Fruit fly (Drosophila melanogaster): ENCODE data around the gene inaF-D.

The inaF-D gene

dm6 chrX:11720138-11720537 is 8.8 kb downstream of the inaF-D start, which contains the start of gene Tango10 (continued):
- TF ChIP-seq CG8290 (GFP tag; optimal IDR thresholded peaks at IDR 0.05), result no peak
- peak in 1 of 2 experiments; percentile 60 for TF ChIP-seq CG8290 (tag; optimal IDR thresholded peaks at IDR 0.05)
- peak; percentile 45; the same call in 2 of the 3 replicates for TF ChIP-seq CG17361 (GFP tag; IDR thresholded peaks at IDR 0.05)
- TF ChIP-seq CG7372 (GFP tag; IDR thresholded peaks at IDR 0.05), result peak; percentile 41; the same call in 1 of the 2 replicates
- TF ChIP-seq CG13287 (GFP tag; IDR thresholded peaks at IDR 0.05; ENCODE audit: partially characterized antibody), result peak; percentile 88
- no peak for TF ChIP-seq tup (GFP tag; optimal IDR thresholded peaks at IDR 0.05)
- TF ChIP-seq CG16863 (GFP tag; optimal IDR thresholded peaks at IDR 0.05), result no peak
- TF ChIP-seq HLH4C (GFP tag; IDR thresholded peaks at IDR 0.05; ENCODE audit: partially characterized antibody), result peak; percentile 83
- peak; percentile 5 for TF ChIP-seq cg (GFP tag; optimal IDR thresholded peaks at IDR 0.05)
- peak; percentile 51 for TF ChIP-seq nerfin-1 (tag; optimal IDR thresholded peaks at IDR 0.05)
- TF ChIP-seq CG11093 (GFP tag; IDR thresholded peaks at IDR 0.05), result no peak
- TF ChIP-seq CG32532 (GFP tag; IDR thresholded peaks at IDR 0.05), result peak; percentile 54
- no peak for TF ChIP-seq CG7987 (GFP tag; optimal IDR thresholded peaks at IDR 0.05)
- no peak for TF ChIP-seq CG2678 (tag; optimal IDR thresholded peaks at IDR 0.05)
- no peak for TF ChIP-seq ttk (GFP tag; IDR thresholded peaks at IDR 0.05)
- peak; percentile 85 for TF ChIP-seq BEAF-32 (GFP tag; optimal IDR thresholded peaks at IDR 0.05)
- TF ChIP-seq Hand (GFP tag; optimal IDR thresholded peaks at IDR 0.05), result no peak
- TF ChIP-seq tap (tag; optimal IDR thresholded peaks at IDR 0.05), result no peak
- no peak for TF ChIP-seq CG13123 (GFP tag; optimal IDR thresholded peaks at IDR 0.05)
- TF ChIP-seq CG11398 (GFP tag; optimal IDR thresholded peaks at IDR 0.05), result no peak
- TF ChIP-seq Ptx1 (GFP tag; IDR thresholded peaks at IDR 0.05), result peak; percentile 62
- TF ChIP-seq CG10565 (GFP tag; optimal IDR thresholded peaks at IDR 0.05), result no peak
- peak; percentile 62 for TF ChIP-seq Blimp-1 (GFP tag; optimal IDR thresholded peaks at IDR 0.05)
- peak; percentile 23 for TF ChIP-seq onecut (GFP tag; IDR thresholded peaks at IDR 0.05)
- TF ChIP-seq pb (GFP tag; optimal IDR thresholded peaks at IDR 0.05), result no peak
- peak; percentile 12 for TF ChIP-seq D19A (tag; optimal IDR thresholded peaks at IDR 0.05)
- TF ChIP-seq grau (tag; optimal IDR thresholded peaks at IDR 0.05), result peak; percentile 57
- no peak for TF ChIP-seq Ravus (GFP tag; IDR thresholded peaks at IDR 0.05)
- TF ChIP-seq Dfd (GFP tag; optimal IDR thresholded peaks at IDR 0.05), result no peak
- TF ChIP-seq CG8388 (GFP tag; optimal IDR thresholded peaks at IDR 0.05), result no peak
- no peak for TF ChIP-seq CG30431 (GFP tag; optimal IDR thresholded peaks at IDR 0.05)
- peak; percentile 44 for TF ChIP-seq tin (GFP tag; optimal IDR thresholded peaks at IDR 0.05)
- no peak for TF ChIP-seq CG4707 (GFP tag; optimal IDR thresholded peaks at IDR 0.05)
- TF ChIP-seq MBD-R2 (GFP tag; IDR thresholded peaks at IDR 0.05), result peak; percentile 81
- TF ChIP-seq Hr3 (GFP tag; optimal IDR thresholded peaks at IDR 0.05), result peak; percentile 42
- no peak; the same call in 3 of the 4 replicates for TF ChIP-seq Gug (GFP tag; IDR thresholded peaks at IDR 0.05)
- TF ChIP-seq CG16813 (GFP tag; IDR thresholded peaks at IDR 0.05; ENCODE audit: partially characterized antibody), result peak; percentile 79
- no peak for TF ChIP-seq fd102C (GFP tag; optimal IDR thresholded peaks at IDR 0.05)
- TF ChIP-seq CG9215 (GFP tag; IDR thresholded peaks at IDR 0.05), result no peak
- TF ChIP-seq PHDP (tag; optimal IDR thresholded peaks at IDR 0.05), result peak; percentile 54
- no peak for TF ChIP-seq CG18599 (GFP tag; optimal IDR thresholded peaks at IDR 0.05)
- peak; percentile 76 for TF ChIP-seq CG7928 (GFP tag; optimal IDR thresholded peaks at IDR 0.05)
- peak; percentile 46 for TF ChIP-seq CG3995 (GFP tag; optimal IDR thresholded peaks at IDR 0.05)
- no peak for TF ChIP-seq ase (GFP tag; IDR thresholded peaks at IDR 0.05)
- TF ChIP-seq ham (GFP tag; IDR thresholded peaks at IDR 0.05), result no peak
- TF ChIP-seq GATAe (GFP tag; conservative IDR thresholded peaks at IDR 0.05), result no peak
- peak; percentile 52 for TF ChIP-seq CG7786 (GFP tag; optimal IDR thresholded peaks at IDR 0.05)
- TF ChIP-seq danr (GFP tag; IDR thresholded peaks at IDR 0.05), result no peak
- peak; percentile 57; the same call in 1 of the 2 replicates for TF ChIP-seq Rfx (GFP tag; IDR thresholded peaks at IDR 0.05)
- no peak for TF ChIP-seq Kr (GFP tag; optimal IDR thresholded peaks at IDR 0.05)
- TF ChIP-seq H2.0 (GFP tag; IDR thresholded peaks at IDR 0.05), result no peak
- no peak for TF ChIP-seq Mad (GFP tag; optimal IDR thresholded peaks at IDR 0.05)

All from whole organism, embryonic.